Fruit fly (Drosophila melanogaster) whole organism, embryonic: ENCODE measurements around the gene Ctu2.

Source experiments
- ATbp ChIP-seq: fragments of 200-800 bp; sonication (Bioruptor generic); optimal IDR thresholded peaks from 2 replicates; lab custom pipeline; 2017; ENCODE audit warnings: missing biosample characterization, mild to moderate bottlenecking, missing genetic modification characterization, missing genetic modification reagents
- Atf6 ChIP-seq: fragments of 200-800 bp; sonication (Bioruptor generic); IDR thresholded peaks from 2 replicates; pipeline ENCODE4 v1.3.6; 2022; ENCODE audit warnings: missing biosample characterization, missing genetic modification characterization
- BEAF-32 ChIP-seq: fragments of 200-800 bp; sonication (Bioruptor generic); optimal IDR thresholded peaks from 3 replicates; lab custom pipeline; 2017; ENCODE audit warnings: missing biosample characterization, missing genetic modification characterization, mild to moderate bottlenecking, moderate library complexity, missing genetic modification reagents
- Bgb ChIP-seq: fragments of 200-800 bp; sonication (Bioruptor generic); IDR thresholded peaks from 2 replicates; pipeline ENCODE4 v1.3.6; 2022; ENCODE audit warnings: missing biosample characterization, missing genetic modification characterization; ENCODE audit not compliant: partially characterized antibody
- CG11456 ChIP-seq: fragments of 200-800 bp; sonication (Bioruptor generic); IDR thresholded peaks from 3 replicates; pipeline ENCODE4 v1.3.6; 2022; ENCODE audit warnings: missing biosample characterization, missing genetic modification characterization
- CG15479 ChIP-seq: fragments of 200-800 bp; sonication (Bioruptor generic); optimal IDR thresholded peaks from 3 replicates; lab custom pipeline; 2019; ENCODE audit warnings: missing biosample characterization, mild to moderate bottlenecking, missing genetic modification characterization, moderate library complexity
- CG16813 ChIP-seq: fragments of 200-800 bp; sonication (Bioruptor generic); IDR thresholded peaks from 3 replicates; pipeline ENCODE4 v1.3.6; 2022; ENCODE audit warnings: missing biosample characterization, missing genetic modification characterization; ENCODE audit not compliant: partially characterized antibody
- CG17361 ChIP-seq: fragments of 200-800 bp; sonication (Bioruptor generic); IDR thresholded peaks from 3 replicates; pipeline ENCODE4 v1.3.6; 2022; ENCODE audit warnings: missing biosample characterization, missing genetic modification characterization
- CG1792 ChIP-seq: fragments of 200-800 bp; sonication (Bioruptor generic); optimal IDR thresholded peaks from 2 replicates; lab custom pipeline; 2016; ENCODE audit warnings: missing biosample characterization, missing genetic modification characterization
- CG18476 ChIP-seq: fragments of 200-800 bp; sonication (Bioruptor generic); optimal IDR thresholded peaks from 2 replicates; lab custom pipeline; 2016; ENCODE audit warnings: missing biosample characterization, mild to moderate bottlenecking, missing genetic modification characterization
- CG2678 ChIP-seq: fragments of 200-800 bp; sonication (Bioruptor generic); optimal IDR thresholded peaks from 3 replicates; lab custom pipeline; 2019; ENCODE audit warnings: missing biosample characterization, mild to moderate bottlenecking, missing genetic modification characterization, moderate library complexity
- CG33213 ChIP-seq: fragments of 200-800 bp; sonication (Bioruptor generic); optimal IDR thresholded peaks from 3 replicates; lab custom pipeline; 2016; ENCODE audit warnings: missing biosample characterization, missing genetic modification characterization
- CG4820 ChIP-seq: fragments of 200-800 bp; sonication (Bioruptor generic); optimal IDR thresholded peaks from 3 replicates; lab custom pipeline; 2016; ENCODE audit warnings: missing biosample characterization, missing genetic modification characterization
- CG6813 ChIP-seq: fragments of 200-800 bp; sonication (Bioruptor generic); optimal IDR thresholded peaks from 2 replicates; lab custom pipeline; 2017; ENCODE audit warnings: missing biosample characterization, missing genetic modification characterization, mild to moderate bottlenecking, moderate library complexity, missing genetic modification reagents
- CG8359 ChIP-seq: fragments of 200-800 bp; sonication (Bioruptor generic); optimal IDR thresholded peaks from 2 replicates; lab custom pipeline; 2017; ENCODE audit warnings: missing biosample characterization, mild to moderate bottlenecking, missing genetic modification characterization, borderline replicate concordance
- CG8944 ChIP-seq: fragments of 200-800 bp; sonication (Bioruptor generic); optimal IDR thresholded peaks from 3 replicates; lab custom pipeline; 2016; ENCODE audit warnings: missing biosample characterization, missing genetic modification characterization
- CG9876 ChIP-seq: fragments of 200-800 bp; sonication (Bioruptor generic); optimal IDR thresholded peaks from 2 replicates; lab custom pipeline; 2016; ENCODE audit warnings: missing biosample characterization, missing genetic modification characterization
- Chrac-16 ChIP-seq: fragments of 200-800 bp; sonication (Bioruptor generic); optimal IDR thresholded peaks from 3 replicates; lab custom pipeline; 2016; ENCODE audit warnings: missing biosample characterization, missing genetic modification characterization
- D ChIP-seq, 2 experiments: fragments of 200-800 bp in 1 of 2; fragments of >200 bp in 1 of 2; sonication (Bioruptor generic) in 1 of 2; optimal IDR thresholded peaks; 2 replicates in 1 of 2; 3 replicates in 1 of 2; lab custom pipeline; 2017; ENCODE audit warnings: mild to moderate bottlenecking in 1 of 2, missing biosample characterization in 1 of 2, missing genetic modification characterization in 1 of 2, missing genetic modification reagents in 1 of 2
- E2f2 ChIP-seq: fragments of 200-800 bp; sonication (Bioruptor generic); IDR thresholded peaks from 2 replicates; pipeline ENCODE4 v1.3.6; 2022; ENCODE audit warnings: missing biosample characterization, missing genetic modification characterization
- HLH54F ChIP-seq: fragments of 200-800 bp; sonication (Bioruptor generic); optimal IDR thresholded peaks from 3 replicates; lab custom pipeline; 2016; ENCODE audit warnings: missing biosample characterization, missing genetic modification characterization
- Hand ChIP-seq: fragments of 200-800 bp; sonication (Bioruptor generic); optimal IDR thresholded peaks from 2 replicates; lab custom pipeline; 2017; ENCODE audit warnings: mild to moderate bottlenecking, missing biosample characterization, missing genetic modification reagents, missing genetic modification characterization
- Hr39 ChIP-seq: fragments of >200 bp; optimal IDR thresholded peaks from 2 replicates; lab custom pipeline; 2017
- Lpt ChIP-seq: fragments of >200 bp; optimal IDR thresholded peaks from 2 replicates; lab custom pipeline; 2018; ENCODE audit warnings: missing biosample characterization, missing genetic modification characterization
- Mes4 ChIP-seq: fragments of 200-800 bp; sonication (Bioruptor generic); optimal IDR thresholded peaks from 2 replicates; lab custom pipeline; 2016; ENCODE audit warnings: missing biosample characterization, missing genetic modification characterization
- Myb ChIP-seq: fragments of 200-800 bp; sonication (Bioruptor generic); optimal IDR thresholded peaks from 2 replicates; lab custom pipeline; 2016; ENCODE audit warnings: missing biosample characterization, missing genetic modification characterization
- Xrp1 ChIP-seq: fragments of 200-800 bp; sonication (Bioruptor generic); IDR thresholded peaks from 2 replicates; pipeline ENCODE4 v1.3.6; 2022; ENCODE audit warnings: missing biosample characterization, missing genetic modification characterization
- ara ChIP-seq: fragments of 200-800 bp; sonication (Bioruptor generic); IDR thresholded peaks from 2 replicates; pipeline ENCODE4 v1.3.6; 2022; ENCODE audit warnings: missing biosample characterization, missing genetic modification characterization
- bsh ChIP-seq, 2 experiments: fragments of 200-800 bp; sonication (Bioruptor generic); optimal IDR thresholded peaks; 2 replicates each; lab custom pipeline; 2017 to 2018; ENCODE audit warnings: mild to moderate bottlenecking in 2 of 2, missing biosample characterization in 2 of 2, missing genetic modification characterization in 2 of 2, moderate library complexity in 1 of 2
- btn ChIP-seq: fragments of 200-800 bp; sonication (Bioruptor generic); optimal IDR thresholded peaks from 2 replicates; lab custom pipeline; 2016; ENCODE audit warnings: missing biosample characterization, missing genetic modification characterization
- cas ChIP-seq: fragments of 200-800 bp; sonication (Bioruptor generic); IDR thresholded peaks from 2 replicates; pipeline ENCODE4 v1.3.6; 2022; ENCODE audit warnings: missing biosample characterization, missing genetic modification characterization
- chn ChIP-seq: fragments of 200-800 bp; sonication (Bioruptor generic); optimal IDR thresholded peaks from 2 replicates; lab custom pipeline; 2016; ENCODE audit warnings: missing biosample characterization, missing genetic modification characterization
- da ChIP-seq: fragments of 200-800 bp; sonication (Bioruptor generic); optimal IDR thresholded peaks from 2 replicates; lab custom pipeline; 2016; ENCODE audit warnings: missing biosample characterization, missing genetic modification characterization
- dmrt99B ChIP-seq: fragments of 200-800 bp; sonication (Bioruptor generic); optimal IDR thresholded peaks from 2 replicates; lab custom pipeline; 2018; ENCODE audit warnings: missing biosample characterization, mild to moderate bottlenecking, missing genetic modification characterization, moderate library complexity
- en ChIP-seq: fragments of 200-800 bp; sonication (Bioruptor generic); optimal IDR thresholded peaks from 2 replicates; lab custom pipeline; 2016; ENCODE audit warnings: missing biosample characterization, missing genetic modification characterization
- fd102C ChIP-seq: fragments of 200-800 bp; sonication (Bioruptor generic); optimal IDR thresholded peaks from 2 replicates; lab custom pipeline; 2018; ENCODE audit warnings: missing biosample characterization, mild to moderate bottlenecking, missing genetic modification characterization, moderate library complexity
- gcm ChIP-seq: fragments of 200-800 bp; sonication (Bioruptor generic); optimal IDR thresholded peaks from 2 replicates; lab custom pipeline; 2019; ENCODE audit warnings: missing biosample characterization, mild to moderate bottlenecking, missing genetic modification characterization, moderate library complexity
- gem ChIP-seq: fragments of 200-800 bp; sonication (Bioruptor generic); optimal IDR thresholded peaks from 2 replicates; lab custom pipeline; 2019; ENCODE audit warnings: missing biosample characterization, mild to moderate bottlenecking, missing genetic modification characterization, moderate library complexity
- gt ChIP-seq: fragments of 200-800 bp; sonication (Bioruptor generic); IDR thresholded peaks from 2 replicates; pipeline ENCODE4 v1.3.6; 2022; ENCODE audit warnings: missing biosample characterization, missing genetic modification characterization
- ham ChIP-seq: fragments of 200-800 bp; sonication (Bioruptor generic); IDR thresholded peaks from 2 replicates; pipeline ENCODE4 v1.3.6; 2022; ENCODE audit warnings: missing biosample characterization, missing genetic modification characterization
- mirr ChIP-seq: fragments of 200-800 bp; sonication (Bioruptor generic); optimal IDR thresholded peaks from 3 replicates; lab custom pipeline; 2018; ENCODE audit warnings: missing biosample characterization, mild to moderate bottlenecking, missing genetic modification characterization
- org-1 ChIP-seq: fragments of 200-800 bp; sonication (Bioruptor generic); optimal IDR thresholded peaks from 2 replicates; lab custom pipeline; 2017; ENCODE audit warnings: missing biosample characterization, missing genetic modification characterization
- otp ChIP-seq: fragments of 200-800 bp; sonication (Bioruptor generic); IDR thresholded peaks from 3 replicates; pipeline ENCODE4, ENCODE4 v1.3.6; 2022; ENCODE audit warnings: missing biosample characterization, missing genetic modification characterization
- ranshi ChIP-seq: fragments of 200-800 bp; sonication (Bioruptor generic); IDR thresholded peaks from 2 replicates; pipeline ENCODE4 v1.3.6; 2022; ENCODE audit warnings: missing biosample characterization, missing genetic modification characterization
- sd ChIP-seq: fragments of 200-800 bp; sonication (Bioruptor generic); optimal IDR thresholded peaks from 3 replicates; lab custom pipeline; 2018; ENCODE audit warnings: missing biosample characterization, mild to moderate bottlenecking, missing genetic modification characterization, moderate library complexity
- stwl ChIP-seq: fragments of 200-800 bp; sonication (Bioruptor generic); optimal IDR thresholded peaks from 3 replicates; lab custom pipeline; 2018; ENCODE audit warnings: missing biosample characterization, mild to moderate bottlenecking, missing genetic modification characterization, moderate library complexity
- ttk ChIP-seq: fragments of 200-800 bp; sonication (Bioruptor generic); IDR thresholded peaks from 2 replicates; pipeline ENCODE4 v2.1.2; 2022; ENCODE audit warnings: missing biosample characterization, missing genetic modification characterization
- vnd ChIP-seq: fragments of 200-800 bp; sonication (Bioruptor generic); IDR thresholded peaks from 3 replicates; pipeline ENCODE4 v1.3.6; 2022; ENCODE audit warnings: missing biosample characterization, missing genetic modification characterization; ENCODE audit not compliant: partially characterized antibody
- vvl ChIP-seq: fragments of 200-800 bp; sonication (Bioruptor generic); IDR thresholded peaks from 2 replicates; pipeline ENCODE4 v1.3.6; 2022; ENCODE audit warnings: missing biosample characterization, missing genetic modification characterization

The Ctu2 gene

dm6 chr2L:19452535-19453317 lies 40.3 kb downstream of the Ctu2 start (continued):
- TF ChIP-seq fd102C (GFP tag; lab: Kevin White, UChicago) (no peak), D (optimal IDR thresholded peaks at IDR 0.05; lab: Kevin White, UChicago) (no peak), D (GFP tag; optimal IDR thresholded peaks at IDR 0.05; lab: Kevin White, UChicago) (no peak), Xrp1 (GFP tag; lab: Robert Waterston, UW) (peak; percentile 53; the same call in 1 of the 2 replicates), en (GFP tag; lab: Kevin White, UChicago) (no peak), CG15479 (peak; percentile 76), Atf6 (GFP tag; lab: Robert Waterston, UW) (peak; percentile 49; the same call in 1 of the 2 replicates), ATbp (GFP tag; lab: Kevin White, UChicago) (no peak), CG11456 (GFP tag; lab: Robert Waterston, UW) (0 out of 3 replicates have a peak, but pooled peaks have one; percentile 22), HLH54F (GFP tag; lab: Kevin White, UChicago) (no peak), vnd (GFP tag; lab: Robert Waterston, UW) (no peak), CG8359 (GFP tag; lab: Kevin White, UChicago) (no peak), ranshi (GFP tag; lab: Robert Waterston, UW) (peak; percentile 45; the same call in 1 of the 2 replicates), da (GFP tag; lab: Kevin White, UChicago) (no peak), ham (GFP tag; lab: Robert Waterston, UW) (no peak), E2f2 (peak; percentile 75), vvl (GFP tag; lab: Robert Waterston, UW) (0 out of 2 replicates have a peak, but pooled peaks have one; percentile 30), BEAF-32 (no peak), Lpt (GFP tag; lab: Kevin White, UChicago) (no peak), Hr39 (lab: Kevin White, UChicago) (no peak), CG17361 (GFP tag; lab: Robert Waterston, UW) (no peak), CG16813 (GFP tag; lab: Robert Waterston, UW) (no peak), Chrac-16 (GFP tag; lab: Kevin White, UChicago) (peak; percentile 10), CG4820 (no peak), gem (tag; lab: Kevin White, UChicago) (peak; percentile 44), CG33213 (no peak), btn (no peak), ttk (GFP tag; lab: Robert Waterston, UW) (no peak), CG9876 (GFP tag; lab: Kevin White, UChicago) (no peak), Hand (GFP tag; lab: Kevin White, UChicago) (no peak), dmrt99B (no peak), cas (GFP tag; lab: Robert Waterston, UW) (no peak), CG6813 (GFP tag; lab: Kevin White, UChicago) (no peak), CG8944 (GFP tag; lab: Kevin White, UChicago) (no peak), gt (no peak), CG18476 (GFP tag; lab: Kevin White, UChicago) (no peak), otp (no peak), CG2678 (tag; lab: Kevin White, UChicago) (no peak), gcm (GFP tag; lab: Kevin White, UChicago) (no peak), Mes4 (no peak), Myb (GFP tag; lab: Kevin White, UChicago) (peak; percentile 36), org-1 (GFP tag; lab: Kevin White, UChicago) (no peak), stwl (tag; lab: Kevin White, UChicago) (no peak), bsh (GFP tag; optimal IDR thresholded peaks at IDR 0.05; lab: Kevin White, UChicago) (peak in 1 of 2 experiments; percentile 13), sd (tag; lab: Kevin White, UChicago) (peak; percentile 30), CG1792 (GFP tag; lab: Kevin White, UChicago) (no peak), mirr (GFP tag; lab: Kevin White, UChicago) (no peak), ara (no peak), chn (GFP tag; lab: Kevin White, UChicago) (peak; percentile 39), Bgb (GFP tag; lab: Robert Waterston, UW) (peak; percentile 7; the same call in 1 of the 2 replicates)
